Fruit fly (Drosophila melanogaster): ENCODE measurements around the gene obst-F.

Gene obst-F

DNA sequence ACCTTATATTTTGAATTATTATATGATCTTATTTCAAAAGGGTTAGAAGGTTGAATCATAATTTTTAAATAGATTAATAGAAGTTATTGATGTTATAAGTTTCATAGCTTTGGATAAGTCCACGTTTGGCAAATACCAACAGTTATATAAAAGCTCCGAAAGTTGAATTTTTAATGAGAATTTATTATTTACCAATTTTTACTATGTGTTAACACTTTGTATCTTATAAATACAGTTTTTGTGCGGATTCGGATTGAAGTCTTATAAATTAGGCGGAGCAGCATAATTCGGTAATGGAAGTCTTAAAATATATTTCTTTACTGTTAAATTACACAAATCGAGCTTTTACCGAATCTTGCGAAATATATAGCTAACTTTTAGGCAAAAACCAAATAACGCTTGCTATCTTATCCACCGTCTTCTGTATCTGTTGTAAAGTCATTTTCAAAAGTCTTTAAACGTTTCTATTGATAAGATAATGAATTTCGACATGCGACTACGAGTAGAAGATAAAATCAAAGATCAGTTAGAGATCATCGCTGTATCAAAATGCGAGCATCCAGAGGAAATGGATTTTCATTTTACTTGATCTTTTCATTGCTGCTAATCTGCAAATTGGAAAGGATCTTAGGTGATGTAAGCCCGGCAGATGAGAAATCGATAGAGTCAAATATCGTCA is 1.7 kb downstream of the obst-F start, which contains the start of gene CG42833:
Gene CG42833 (plus strand): TSS at position 525 of the 679 bp plus-strand sequence.
- no peak for TF ChIP-seq CG11762 (GFP tag; optimal IDR thresholded peaks at IDR 0.05; ENCODE audit: insufficient read depth)
- TF ChIP-seq ss (GFP tag; optimal IDR thresholded peaks at IDR 0.05) = no peak
- TF ChIP-seq svp (GFP tag) = no peak
- TF ChIP-seq Met (GFP tag; optimal IDR thresholded peaks at IDR 0.05) = no peak
- TF ChIP-seq Eip93F (GFP tag; optimal IDR thresholded peaks at IDR 0.05) = no peak
- TF ChIP-seq CG31627 (GFP tag; optimal IDR thresholded peaks at IDR 0.05) = no peak
- no peak for TF ChIP-seq Blimp-1 (GFP tag; optimal IDR thresholded peaks at IDR 0.05)
- no peak for TF ChIP-seq Smox (GFP tag; optimal IDR thresholded peaks at IDR 0.05)
- no peak for TF ChIP-seq CG6276 (GFP tag; optimal IDR thresholded peaks at IDR 0.05)
- no peak for TF ChIP-seq fd85E (GFP tag; optimal IDR thresholded peaks at IDR 0.05)
- TF ChIP-seq OdsH (GFP tag; optimal IDR thresholded peaks at IDR 0.05) = no peak

DNA sequence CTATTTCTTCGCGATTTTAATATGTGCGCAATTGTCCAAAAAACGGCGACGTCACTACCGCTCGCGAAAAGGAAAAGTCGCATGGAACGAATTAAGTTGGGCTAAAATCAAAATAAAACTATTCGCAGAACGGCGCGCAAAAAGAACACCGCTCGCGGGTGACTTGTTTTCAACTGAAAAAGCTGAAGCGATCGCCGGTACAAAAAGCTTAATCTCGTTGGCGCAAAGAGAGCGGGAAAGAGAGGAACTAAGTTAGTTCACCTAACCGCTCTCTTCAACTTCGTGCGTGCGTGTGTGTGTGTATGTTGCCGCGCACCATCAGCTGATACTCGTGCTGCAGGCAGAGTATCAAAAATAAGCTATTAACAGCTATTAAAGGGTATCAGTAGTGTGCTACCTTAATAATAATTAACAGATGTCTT is 3.3 kb downstream of the obst-F start, which contains the start of gene CG42674:
Gene CG42674 (minus strand): TSS at position 180 of the 422 bp plus-strand sequence.
- no peak for TF ChIP-seq Met (GFP tag; optimal IDR thresholded peaks at IDR 0.05)
- no peak for TF ChIP-seq fd85E (GFP tag; optimal IDR thresholded peaks at IDR 0.05)
- no peak for TF ChIP-seq Smox (GFP tag; optimal IDR thresholded peaks at IDR 0.05)
- TF ChIP-seq spab (GFP tag; optimal IDR thresholded peaks at IDR 0.05) = no peak
- no peak for TF ChIP-seq Blimp-1 (GFP tag; optimal IDR thresholded peaks at IDR 0.05)
- TF ChIP-seq salr (GFP tag; optimal IDR thresholded peaks at IDR 0.05) = no peak
- TF ChIP-seq Hr4 (GFP tag; optimal IDR thresholded peaks at IDR 0.05) = no peak
- no peak for TF ChIP-seq acj6 (GFP tag; optimal IDR thresholded peaks at IDR 0.05)
- no peak for TF ChIP-seq Sox15 (GFP tag; optimal IDR thresholded peaks at IDR 0.05)
- no peak for TF ChIP-seq CG10669 (GFP tag; optimal IDR thresholded peaks at IDR 0.05)
- no peak for TF ChIP-seq pdm3 (GFP tag; optimal IDR thresholded peaks at IDR 0.05)
- no peak for TF ChIP-seq CG4318 (GFP tag; optimal IDR thresholded peaks at IDR 0.05)
- no peak for TF ChIP-seq CG32006 (GFP tag; optimal IDR thresholded peaks at IDR 0.05)
- TF ChIP-seq Eip75B (GFP tag; optimal IDR thresholded peaks at IDR 0.05) = no peak
- TF ChIP-seq svp (GFP tag) = no peak
- no peak for TF ChIP-seq CG34406 (GFP tag; optimal IDR thresholded peaks at IDR 0.05)
- no peak for TF ChIP-seq Ets21C (GFP tag; optimal IDR thresholded peaks at IDR 0.05)
- TF ChIP-seq CG11762 (GFP tag; optimal IDR thresholded peaks at IDR 0.05; ENCODE audit: insufficient read depth) = no peak
- TF ChIP-seq CG7368 (GFP tag; optimal IDR thresholded peaks at IDR 0.05) = no peak
- no peak for TF ChIP-seq CG31627 (GFP tag; optimal IDR thresholded peaks at IDR 0.05)
- TF ChIP-seq CG8119 (GFP tag; IDR thresholded peaks at IDR 0.05) = no peak
- TF ChIP-seq Hr39 (GFP tag; optimal IDR thresholded peaks at IDR 0.05) = no peak
- no peak for TF ChIP-seq CG11294 (GFP tag; IDR thresholded peaks at IDR 0.05)
- TF ChIP-seq OdsH (GFP tag; optimal IDR thresholded peaks at IDR 0.05) = no peak
- TF ChIP-seq fd59A (GFP tag; optimal IDR thresholded peaks at IDR 0.05) = no peak
- no peak for TF ChIP-seq CG1621 (tag; optimal IDR thresholded peaks at IDR 0.05)
- TF ChIP-seq CG9139 (GFP tag; optimal IDR thresholded peaks at IDR 0.05) = peak; percentile 16
- TF ChIP-seq cyc (GFP tag; optimal IDR thresholded peaks at IDR 0.05) = no peak
- no peak for TF ChIP-seq Eip93F (GFP tag; optimal IDR thresholded peaks at IDR 0.05)
- TF ChIP-seq CG6163 (GFP tag; IDR thresholded peaks at IDR 0.05) = no peak
- TF ChIP-seq vri (GFP tag; optimal IDR thresholded peaks at IDR 0.05) = peak; percentile 57
- TF ChIP-seq eg (GFP tag; IDR thresholded peaks at IDR 0.05) = peak; percentile 29; the same call in 1 of the 3 replicates
- peak; percentile 24 for TF ChIP-seq CG16779 (tag; optimal IDR thresholded peaks at IDR 0.05)
- TF ChIP-seq Hr38 (GFP tag; optimal IDR thresholded peaks at IDR 0.05) = no peak
- no peak for TF ChIP-seq dac (GFP tag; optimal IDR thresholded peaks at IDR 0.05)
- TF ChIP-seq CG15336 (GFP tag; IDR thresholded peaks at IDR 0.05) = no peak; the same call in 1 of the 2 replicates
- TF ChIP-seq Eip78C (GFP tag) = no peak
- no peak for TF ChIP-seq lz (GFP tag; optimal IDR thresholded peaks at IDR 0.05)
- no peak for TF ChIP-seq achi (GFP tag; optimal IDR thresholded peaks at IDR 0.05)
- no peak for TF ChIP-seq CG6792 (GFP tag; optimal IDR thresholded peaks at IDR 0.05)
- TF ChIP-seq Ets96B (tag; optimal IDR thresholded peaks at IDR 0.05) = no peak
- peak; percentile 39 for TF ChIP-seq Sox102F (GFP tag; optimal IDR thresholded peaks at IDR 0.05)
- no peak for TF ChIP-seq net (GFP tag; optimal IDR thresholded peaks at IDR 0.05)
- TF ChIP-seq fkh (GFP tag; optimal IDR thresholded peaks at IDR 0.05) = no peak
